Worm (Caenorhabditis elegans): ENCODE data around the gene C11E4.7.

C11E4.7 gene

DNA sequence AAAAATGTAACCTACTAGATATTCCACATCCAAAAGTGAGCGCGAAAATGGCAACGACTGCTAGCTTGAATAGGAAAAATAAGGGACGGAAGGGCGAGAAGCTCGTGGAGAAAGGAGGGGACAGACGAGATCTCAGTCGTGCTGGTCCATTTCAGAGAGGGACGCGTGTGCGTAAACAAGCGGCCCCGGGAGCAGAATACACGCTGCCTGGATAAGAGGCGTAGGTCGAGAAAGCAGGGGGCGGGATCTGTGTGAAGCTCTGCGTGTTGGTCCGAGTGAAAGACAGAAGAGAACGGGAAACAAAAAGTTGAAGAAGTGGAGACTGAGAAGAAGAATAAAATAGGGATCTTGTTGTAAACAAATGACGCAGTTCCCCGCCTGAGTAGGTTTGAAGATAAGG lies 51.5 kb downstream of the C11E4.7 start, which contains the start of gene T14B1.1 (continued):
- TF ChIP-seq lin-14 (GFP tag; optimal IDR thresholded peaks at IDR 0.05): peak; percentile 86
- no peak for TF ChIP-seq pax-3 (tag; optimal IDR thresholded peaks at IDR 0.05)
- TF ChIP-seq skn-1 (tag; optimal IDR thresholded peaks at IDR 0.05): no peak
